Fruit fly (Drosophila melanogaster): ENCODE measurements around the gene CG14439.
A peak's percentile ranks its signal among the peaks of the same experiment; 100 is the strongest.

Gene CG14439

dm6 chrX:6746221-6746620 is 1.1 kb upstream of the CG14439 start:
- no peak for TF ChIP-seq brk (GFP tag; optimal IDR thresholded peaks at IDR 0.05)
- TF ChIP-seq Rel (GFP tag; optimal IDR thresholded peaks at IDR 0.05): no peak
- TF ChIP-seq Rel (tag; optimal IDR thresholded peaks at IDR 0.05): no peak
- no peak for TF ChIP-seq sv (GFP tag; optimal IDR thresholded peaks at IDR 0.05)
- no peak for TF ChIP-seq fru (GFP tag; optimal IDR thresholded peaks at IDR 0.05)
- TF ChIP-seq Sp1 (GFP tag; optimal IDR thresholded peaks at IDR 0.05): peak; percentile 37
- TF ChIP-seq OdsH (GFP tag; optimal IDR thresholded peaks at IDR 0.05): peak; percentile 54
- no peak for TF ChIP-seq br (GFP tag; optimal IDR thresholded peaks at IDR 0.05)
- TF ChIP-seq Abd-B (GFP tag; optimal IDR thresholded peaks at IDR 0.05): no peak
- TF ChIP-seq usp (GFP tag; optimal IDR thresholded peaks at IDR 0.05): no peak
- TF ChIP-seq h (GFP tag; optimal IDR thresholded peaks at IDR 0.05): no peak
- TF ChIP-seq Hnf4 (GFP tag; optimal IDR thresholded peaks at IDR 0.05): peak; percentile 41
- TF ChIP-seq Hr78 (GFP tag; optimal IDR thresholded peaks at IDR 0.05): no peak
- TF ChIP-seq pan (optimal IDR thresholded peaks at IDR 0.05): no peak
- peak; percentile 50 for TF ChIP-seq HLH106 (tag; optimal IDR thresholded peaks at IDR 0.05)
- no peak for TF ChIP-seq sage (GFP tag; optimal IDR thresholded peaks at IDR 0.05)
- no peak for TF ChIP-seq dsf (GFP tag; optimal IDR thresholded peaks at IDR 0.05; ENCODE audit: borderline replicate concordance)
- peak; percentile 44 for TF ChIP-seq rgr (GFP tag; optimal IDR thresholded peaks at IDR 0.05)
- TF ChIP-seq Jra (GFP tag; optimal IDR thresholded peaks at IDR 0.05): no peak
- no peak for TF ChIP-seq GATAd (GFP tag; optimal IDR thresholded peaks at IDR 0.05)
- TF ChIP-seq N (GFP tag; optimal IDR thresholded peaks at IDR 0.05): no peak
- no peak for TF ChIP-seq Dif (GFP tag; optimal IDR thresholded peaks at IDR 0.05; ENCODE audit: partially characterized antibody)
- no peak for TF ChIP-seq CG32264 (GFP tag; optimal IDR thresholded peaks at IDR 0.05)
- no peak for TF ChIP-seq Hr83 (GFP tag; optimal IDR thresholded peaks at IDR 0.05; ENCODE audit: poor library complexity, severe bottlenecking)

- TF ChIP-seq OdsH (GFP tag; optimal IDR thresholded peaks at IDR 0.05) (no peak), CG9705 (GFP tag; optimal IDR thresholded peaks at IDR 0.05) (no peak), GATAd (GFP tag; optimal IDR thresholded peaks at IDR 0.05) (no peak), Jra (GFP tag; optimal IDR thresholded peaks at IDR 0.05) (no peak), pan (optimal IDR thresholded peaks at IDR 0.05) (no peak), dl (GFP tag; optimal IDR thresholded peaks at IDR 0.05; ENCODE audit: insufficient read depth in 1 of 2, partially characterized antibody in 2 of 2) (no peak), Mio (GFP tag; optimal IDR thresholded peaks at IDR 0.05) (no peak), N (GFP tag; optimal IDR thresholded peaks at IDR 0.05) (no peak), Abd-B (GFP tag; optimal IDR thresholded peaks at IDR 0.05) (no peak), Dif (GFP tag; optimal IDR thresholded peaks at IDR 0.05; ENCODE audit: partially characterized antibody) (no peak), woc (GFP tag; optimal IDR thresholded peaks at IDR 0.05) (no peak), Sp1 (GFP tag; optimal IDR thresholded peaks at IDR 0.05) (no peak), Hr78 (GFP tag; optimal IDR thresholded peaks at IDR 0.05) (no peak), Hnf4 (GFP tag; optimal IDR thresholded peaks at IDR 0.05) (no peak), psq (GFP tag; optimal IDR thresholded peaks at IDR 0.05) (no peak), brk (GFP tag; optimal IDR thresholded peaks at IDR 0.05) (no peak), tai (GFP tag; optimal IDR thresholded peaks at IDR 0.05) (no peak), foxo (GFP tag; optimal IDR thresholded peaks at IDR 0.05) (no peak), dsf (GFP tag; optimal IDR thresholded peaks at IDR 0.05; ENCODE audit: borderline replicate concordance) (no peak)
These were observed 4.6 kb downstream of the CG14439 start for dm6 chrX:6751964-6752363.

dm6 chrX:6756175-6756718 is 8.9 kb downstream of the CG14439 start, which contains the start of gene sov:
Gene sov (plus strand): TSS chrX:6756322.
- TF ChIP-seq lola (GFP tag; optimal IDR thresholded peaks at IDR 0.05) (no peak), woc (GFP tag; optimal IDR thresholded peaks at IDR 0.05) (peak; percentile 31)

dm6 chrX:6759184-6759965 is 12.0 kb downstream of the CG14439 start:
- peak; percentile 32 for TF ChIP-seq Hr83 (GFP tag; optimal IDR thresholded peaks at IDR 0.05; ENCODE audit: poor library complexity, severe bottlenecking)
- TF ChIP-seq OdsH (GFP tag; optimal IDR thresholded peaks at IDR 0.05): no peak
- no peak for TF ChIP-seq pan (optimal IDR thresholded peaks at IDR 0.05)
- TF ChIP-seq jim (GFP tag; optimal IDR thresholded peaks at IDR 0.05): no peak
- no peak for TF ChIP-seq Hr78 (GFP tag; optimal IDR thresholded peaks at IDR 0.05)
- TF ChIP-seq sv (GFP tag; optimal IDR thresholded peaks at IDR 0.05): no peak
- TF ChIP-seq fru (GFP tag; optimal IDR thresholded peaks at IDR 0.05): no peak
- no peak for TF ChIP-seq foxo (GFP tag; optimal IDR thresholded peaks at IDR 0.05)
- TF ChIP-seq dmrt93B (GFP tag; optimal IDR thresholded peaks at IDR 0.05): no peak
- no peak for TF ChIP-seq Myc (optimal IDR thresholded peaks at IDR 0.05)
- peak; percentile 46 for TF ChIP-seq rgr (GFP tag; optimal IDR thresholded peaks at IDR 0.05)
- no peak for TF ChIP-seq ey (GFP tag; optimal IDR thresholded peaks at IDR 0.05)
- TF ChIP-seq psq (GFP tag; optimal IDR thresholded peaks at IDR 0.05): peak; percentile 22
- no peak for TF ChIP-seq GATAd (GFP tag; optimal IDR thresholded peaks at IDR 0.05)
- no peak for TF ChIP-seq N (GFP tag; optimal IDR thresholded peaks at IDR 0.05)
- TF ChIP-seq Sp1 (GFP tag; optimal IDR thresholded peaks at IDR 0.05): peak; percentile 17
- peak; percentile 1 for TF ChIP-seq Mio (GFP tag; optimal IDR thresholded peaks at IDR 0.05)
- no peak for TF ChIP-seq woc (GFP tag; optimal IDR thresholded peaks at IDR 0.05)
- no peak for TF ChIP-seq CrebA (GFP tag; optimal IDR thresholded peaks at IDR 0.05; ENCODE audit: borderline replicate concordance)
- no peak for TF ChIP-seq h (GFP tag; optimal IDR thresholded peaks at IDR 0.05)
- TF ChIP-seq dsf (GFP tag; optimal IDR thresholded peaks at IDR 0.05; ENCODE audit: borderline replicate concordance): no peak
